Worm (Caenorhabditis elegans) whole organism, midembryonic: ENCODE data around the gene srh-203.

Source experiments
- T22C8.4 ChIP-seq: fragments of 200-800 bp; sonication (Bioruptor generic); IDR thresholded peaks from 2 replicates; pipeline ENCODE4 v1.3.6; 2022; ENCODE audit warnings: missing genetic modification characterization, missing compliant biosample characterization
- cog-1 ChIP-seq: sonication (generic microtip); optimal IDR thresholded peaks from 2 replicates; lab custom pipeline; 2016; ENCODE audit warnings: missing genetic modification characterization, missing compliant biosample characterization
- ztf-23 ChIP-seq: fragments of 200-800 bp; sonication (Bioruptor generic); IDR thresholded peaks from 2 replicates; pipeline ENCODE4 v1.3.6; 2022; ENCODE audit warnings: missing genetic modification reagents, missing genetic modification characterization, missing compliant biosample characterization

DNA sequence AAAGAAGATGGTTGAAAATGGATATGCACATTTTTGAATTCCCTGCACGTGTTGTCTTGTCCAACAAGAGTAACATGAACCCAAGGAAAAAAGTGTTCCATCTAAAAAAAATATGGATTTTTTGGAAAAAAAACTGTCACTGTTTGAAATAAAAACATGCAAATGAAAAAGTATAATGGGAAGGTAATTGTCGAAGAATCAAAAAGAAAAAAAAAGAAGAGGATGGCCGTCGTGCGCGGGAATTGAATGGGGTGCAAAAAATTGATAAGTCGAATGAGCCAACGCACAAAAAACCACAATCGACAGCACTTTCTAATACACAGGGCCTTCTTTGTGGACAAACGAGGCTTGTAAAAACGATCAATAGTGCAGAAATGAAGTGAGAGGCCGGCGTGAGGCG lies 37.6 kb upstream of the srh-203 start, which contains the start of gene fbxa-102:
- TF ChIP-seq cog-1 (no peak), T22C8.4 (no peak), ztf-23 (GFP tag; lab: Robert Waterston, UW) (no peak)
